Fruit fly (Drosophila melanogaster): ENCODE results near the gene TfIIFalpha.

- TF ChIP-seq Abd-B (GFP tag; optimal IDR thresholded peaks at IDR 0.05) (no peak), tll (GFP tag; optimal IDR thresholded peaks at IDR 0.05) (peak in 1 of 2 experiments; percentile 72), CG6791 (GFP tag; IDR thresholded peaks at IDR 0.05; ENCODE audit: partially characterized antibody) (no peak), shn (GFP tag; optimal IDR thresholded peaks at IDR 0.05) (no peak), D (optimal IDR thresholded peaks at IDR 0.05) (no peak), D (GFP tag; optimal IDR thresholded peaks at IDR 0.05) (no peak), CG10565 (GFP tag; optimal IDR thresholded peaks at IDR 0.05) (no peak), CG5180 (GFP tag; optimal IDR thresholded peaks at IDR 0.05) (no peak), ham (GFP tag; IDR thresholded peaks at IDR 0.05) (no peak), CG9215 (GFP tag; IDR thresholded peaks at IDR 0.05) (no peak), CG6854 (GFP tag; optimal IDR thresholded peaks at IDR 0.05) (no peak), CG14965 (GFP tag; optimal IDR thresholded peaks at IDR 0.05; ENCODE audit: borderline replicate concordance) (no peak), fd102C (GFP tag; optimal IDR thresholded peaks at IDR 0.05) (no peak), CG17359 (tag; optimal IDR thresholded peaks at IDR 0.05) (no peak)
Observed at dm6 chr3R:6421263-6421662, 41.0 kb downstream of the TfIIFalpha start.

Data from whole organism, embryonic.